Fruit fly (Drosophila melanogaster) whole organism, embryonic: ENCODE measurements around the gene Trxr1.

ENCODE experiments used
- BEAF-32 ChIP-seq: fragments of 200-800 bp; sonication (Bioruptor generic); optimal IDR thresholded peaks from 3 replicates; lab custom pipeline; 2017; ENCODE audit warnings: missing biosample characterization, missing genetic modification characterization, mild to moderate bottlenecking, moderate library complexity, missing genetic modification reagents
- Bgb ChIP-seq: fragments of 200-800 bp; sonication (Bioruptor generic); IDR thresholded peaks from 2 replicates; pipeline ENCODE4 v1.3.6; 2022; ENCODE audit warnings: missing biosample characterization, missing genetic modification characterization; ENCODE audit not compliant: partially characterized antibody
- BtbVII ChIP-seq: fragments of 200-800 bp; sonication (Bioruptor generic); optimal IDR thresholded peaks from 3 replicates; lab custom pipeline; 2017; ENCODE audit warnings: missing biosample characterization, mild to moderate bottlenecking, missing genetic modification characterization
- CG10959 ChIP-seq: fragments of 200-800 bp; sonication (Bioruptor generic); IDR thresholded peaks from 2 replicates; pipeline ENCODE4 v1.3.6; 2022; ENCODE audit warnings: missing biosample characterization, missing genetic modification characterization
- CG12391 ChIP-seq: fragments of 200-800 bp; sonication (Bioruptor generic); optimal IDR thresholded peaks from 3 replicates; lab custom pipeline; 2018; ENCODE audit warnings: missing biosample characterization, mild to moderate bottlenecking, missing genetic modification characterization, moderate library complexity
- CG13123 ChIP-seq: fragments of 200-800 bp; sonication (Bioruptor generic); optimal IDR thresholded peaks from 2 replicates; lab custom pipeline; 2016; ENCODE audit warnings: missing biosample characterization, missing genetic modification characterization
- CG14050 ChIP-seq: fragments of 200-800 bp; sonication (Bioruptor generic); IDR thresholded peaks from 3 replicates; pipeline ENCODE4 v1.3.6; 2022; ENCODE audit warnings: missing biosample characterization, missing genetic modification characterization
- CG15514 ChIP-seq: fragments of 200-800 bp; sonication (Bioruptor generic); optimal IDR thresholded peaks from 3 replicates; lab custom pipeline; 2017; ENCODE audit warnings: missing biosample characterization, missing genetic modification characterization, mild to moderate bottlenecking, moderate library complexity, missing genetic modification reagents
- CG1603 ChIP-seq: fragments of 200-800 bp; sonication (Bioruptor generic); optimal IDR thresholded peaks from 2 replicates; lab custom pipeline; 2019; ENCODE audit warnings: missing biosample characterization, mild to moderate bottlenecking, missing genetic modification characterization, moderate library complexity
- CG16813 ChIP-seq: fragments of 200-800 bp; sonication (Bioruptor generic); IDR thresholded peaks from 3 replicates; pipeline ENCODE4 v1.3.6; 2022; ENCODE audit warnings: missing biosample characterization, missing genetic modification characterization; ENCODE audit not compliant: partially characterized antibody
- CG18619 ChIP-seq: fragments of 200-800 bp; sonication (Bioruptor generic); optimal IDR thresholded peaks from 3 replicates; lab custom pipeline; 2017; ENCODE audit warnings: missing biosample characterization, mild to moderate bottlenecking, missing genetic modification characterization
- CG34224 ChIP-seq: fragments of 200-800 bp; sonication (Bioruptor generic); IDR thresholded peaks from 3 replicates; pipeline ENCODE4 v1.3.6; 2022; ENCODE audit warnings: missing biosample characterization, missing genetic modification characterization; ENCODE audit not compliant: partially characterized antibody
- CG4404 ChIP-seq: fragments of 200-800 bp; sonication (Bioruptor generic); IDR thresholded peaks from 2 replicates; pipeline ENCODE4 v1.3.6; 2022; ENCODE audit warnings: missing biosample characterization, missing genetic modification characterization
- CG5953 ChIP-seq: fragments of 200-800 bp; sonication (Bioruptor generic); IDR thresholded peaks from 2 replicates; pipeline ENCODE4 v1.3.6; 2022; ENCODE audit warnings: missing biosample characterization, missing genetic modification characterization
- CG6254 ChIP-seq: fragments of 200-800 bp; sonication (Bioruptor generic); optimal IDR thresholded peaks from 3 replicates; lab custom pipeline; 2017; ENCODE audit warnings: mild to moderate bottlenecking, missing biosample characterization, missing genetic modification reagents, missing genetic modification characterization
- CG8478 ChIP-seq: fragments of >200 bp; optimal IDR thresholded peaks from 2 replicates; lab custom pipeline; 2018
- CHES-1-like ChIP-seq: fragments of 200-800 bp; sonication (Bioruptor generic); optimal IDR thresholded peaks from 2 replicates; lab custom pipeline; 2016; ENCODE audit warnings: missing biosample characterization, missing genetic modification characterization
- Deaf1 ChIP-seq: fragments of 200-800 bp; optimal IDR thresholded peaks from 3 replicates; lab custom pipeline; 2019; ENCODE audit warnings: missing biosample characterization, mild to moderate bottlenecking, missing genetic modification characterization, moderate library complexity
- Dp ChIP-seq: fragments of 200-800 bp; sonication (Bioruptor generic); optimal IDR thresholded peaks from 2 replicates; lab custom pipeline; 2018; ENCODE audit warnings: missing biosample characterization, mild to moderate bottlenecking, missing genetic modification characterization, moderate library complexity
- E2f2 ChIP-seq: fragments of 200-800 bp; sonication (Bioruptor generic); IDR thresholded peaks from 2 replicates; pipeline ENCODE4 v1.3.6; 2022; ENCODE audit warnings: missing biosample characterization, missing genetic modification characterization
- Ets97D ChIP-seq: fragments of 200-800 bp; sonication (Bioruptor generic); optimal IDR thresholded peaks from 3 replicates; lab custom pipeline; 2016; ENCODE audit warnings: missing biosample characterization, missing genetic modification characterization
- Fer1 ChIP-seq: fragments of 200-800 bp; sonication (Bioruptor generic); optimal IDR thresholded peaks from 2 replicates; lab custom pipeline; 2017; ENCODE audit warnings: missing biosample characterization, mild to moderate bottlenecking, missing genetic modification characterization
- HHEX ChIP-seq: fragments of 200-800 bp; sonication (Bioruptor generic); optimal IDR thresholded peaks from 3 replicates; lab custom pipeline; 2017; ENCODE audit warnings: missing biosample characterization, mild to moderate bottlenecking, missing genetic modification characterization, missing genetic modification reagents
- HLH4C ChIP-seq: fragments of 200-800 bp; sonication (Bioruptor generic); IDR thresholded peaks from 3 replicates; pipeline ENCODE4 v1.3.6; 2022; ENCODE audit warnings: missing biosample characterization, missing genetic modification characterization; ENCODE audit not compliant: partially characterized antibody
- HmgZ ChIP-seq: fragments of 200-800 bp; sonication (Bioruptor generic); optimal IDR thresholded peaks from 2 replicates; lab custom pipeline; 2018; ENCODE audit warnings: missing biosample characterization, mild to moderate bottlenecking, missing genetic modification characterization
- Hsf ChIP-seq: fragments of 200-800 bp; sonication (Bioruptor generic); optimal IDR thresholded peaks from 3 replicates; lab custom pipeline; 2016; ENCODE audit warnings: missing biosample characterization, missing genetic modification characterization
- Med ChIP-seq: fragments of 200-800 bp; sonication (Bioruptor generic); peaks from one replicate; lab custom pipeline; 2016; ENCODE audit warnings: missing biosample characterization, missing genetic modification characterization, mild to moderate bottlenecking, inconsistent platforms, moderate library complexity
- NC2α ChIP-seq: fragments of 200-800 bp; sonication (Bioruptor generic); optimal IDR thresholded peaks from 2 replicates; lab custom pipeline; 2016; ENCODE audit warnings: missing biosample characterization, missing genetic modification characterization
- Pdp1 ChIP-seq, 2 experiments: fragments of 200-800 bp; sonication (Bioruptor generic); optimal IDR thresholded peaks; 3 replicates each; lab custom pipeline; 2016; ENCODE audit warnings: missing biosample characterization in 2 of 2, missing genetic modification characterization in 2 of 2, mild to moderate bottlenecking in 1 of 2, moderate library complexity in 1 of 2
- Sry-δ ChIP-seq: fragments of 200-800 bp; sonication (Bioruptor generic); optimal IDR thresholded peaks from 2 replicates; lab custom pipeline; 2016; ENCODE audit warnings: missing biosample characterization, missing genetic modification characterization
- az2 ChIP-seq: fragments of 200-800 bp; sonication (Bioruptor generic); optimal IDR thresholded peaks from 3 replicates; lab custom pipeline; 2016; ENCODE audit warnings: missing biosample characterization, missing genetic modification characterization
- cwo ChIP-seq: fragments of 200-800 bp; sonication (Bioruptor generic); optimal IDR thresholded peaks from 3 replicates; lab custom pipeline; 2017; ENCODE audit warnings: missing biosample characterization, missing genetic modification characterization, mild to moderate bottlenecking, moderate library complexity, missing genetic modification reagents
- dpn ChIP-seq, 2 experiments: fragments of 200-800 bp; sonication (Bioruptor generic); optimal IDR thresholded peaks; 3 replicates each; lab custom pipeline; 2016; ENCODE audit warnings: missing biosample characterization in 2 of 2, missing genetic modification characterization in 2 of 2
- gcm ChIP-seq: fragments of 200-800 bp; sonication (Bioruptor generic); optimal IDR thresholded peaks from 2 replicates; lab custom pipeline; 2019; ENCODE audit warnings: missing biosample characterization, mild to moderate bottlenecking, missing genetic modification characterization, moderate library complexity
- gfzf ChIP-seq: fragments of 200-800 bp; sonication (Bioruptor generic); optimal IDR thresholded peaks from 2 replicates; lab custom pipeline; 2016; ENCODE audit warnings: missing biosample characterization, mild to moderate bottlenecking, missing genetic modification characterization, moderate library complexity
- insv ChIP-seq, 2 experiments: fragments of 200-800 bp; sonication (Bioruptor generic); optimal IDR thresholded peaks; 3 replicates each; lab custom pipeline; 2016 to 2018; ENCODE audit warnings: missing biosample characterization in 2 of 2, missing genetic modification characterization in 2 of 2
- knrl ChIP-seq: fragments of 200-800 bp; sonication (Bioruptor generic); IDR thresholded peaks from 3 replicates; pipeline ENCODE4 v1.3.6; 2022; ENCODE audit warnings: missing biosample characterization, missing genetic modification characterization; ENCODE audit not compliant: partially characterized antibody
- lmd ChIP-seq: fragments of 200-800 bp; sonication (Bioruptor generic); IDR thresholded peaks from 2 replicates; pipeline ENCODE4 v1.3.6; 2022; ENCODE audit warnings: missing biosample characterization, missing genetic modification characterization
- mld ChIP-seq: fragments of 200-800 bp; sonication (Bioruptor generic); IDR thresholded peaks from 3 replicates; pipeline ENCODE4 v1.3.6; 2022; ENCODE audit warnings: missing biosample characterization, missing genetic modification characterization; ENCODE audit not compliant: partially characterized antibody
- org-1 ChIP-seq: fragments of 200-800 bp; sonication (Bioruptor generic); optimal IDR thresholded peaks from 2 replicates; lab custom pipeline; 2017; ENCODE audit warnings: missing biosample characterization, missing genetic modification characterization
- rib ChIP-seq: fragments of 200-800 bp; sonication (Bioruptor generic); IDR thresholded peaks from 2 replicates; pipeline ENCODE4 v1.3.6; 2022; ENCODE audit warnings: missing biosample characterization, missing genetic modification characterization
- stwl ChIP-seq: fragments of 200-800 bp; sonication (Bioruptor generic); optimal IDR thresholded peaks from 3 replicates; lab custom pipeline; 2018; ENCODE audit warnings: missing biosample characterization, mild to moderate bottlenecking, missing genetic modification characterization, moderate library complexity
- tna ChIP-seq: fragments of 200-800 bp; sonication (Bioruptor generic); IDR thresholded peaks from 2 replicates; pipeline ENCODE4 v1.3.6; 2022; ENCODE audit warnings: missing biosample characterization, missing genetic modification characterization; ENCODE audit not compliant: partially characterized antibody
- unc-4 ChIP-seq: fragments of 200-800 bp; sonication (Bioruptor generic); IDR thresholded peaks from 2 replicates; pipeline ENCODE4 v1.3.6; 2022; ENCODE audit warnings: missing biosample characterization, missing genetic modification characterization; ENCODE audit not compliant: partially characterized antibody
- vnd ChIP-seq: fragments of 200-800 bp; sonication (Bioruptor generic); IDR thresholded peaks from 3 replicates; pipeline ENCODE4 v1.3.6; 2022; ENCODE audit warnings: missing biosample characterization, missing genetic modification characterization; ENCODE audit not compliant: partially characterized antibody

Gene Trxr1

DNA sequence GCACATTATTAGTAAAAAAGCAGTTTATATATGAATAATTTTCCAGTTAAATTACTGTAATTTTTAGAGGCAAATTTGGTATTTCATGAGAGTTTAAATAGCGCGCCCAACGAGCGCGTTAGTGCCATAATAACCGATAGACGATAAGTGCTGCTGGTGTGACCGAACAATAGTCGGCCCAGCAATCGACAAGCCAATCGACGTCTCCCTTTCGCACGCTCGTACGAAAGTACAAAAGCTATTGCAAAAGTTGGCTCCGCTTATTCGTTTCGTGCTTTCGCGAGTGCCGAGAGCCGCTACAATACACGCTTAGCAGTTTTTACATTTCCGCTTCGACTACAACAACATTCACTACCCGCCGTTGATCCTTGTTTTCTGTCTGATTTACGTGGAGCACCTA is at the start of gene Trxr1 (continued):
- TF ChIP-seq knrl (GFP tag; lab: Robert Waterston, UW): peak; percentile 57; the same call in 2 of the 3 replicates
- TF ChIP-seq Med (GFP tag; lab: Kevin White, UChicago): peak; percentile 77
- TF ChIP-seq insv (GFP tag; optimal IDR thresholded peaks at IDR 0.05; lab: Kevin White, UChicago): peak in 1 of 2 experiments; percentile 29
- peak; percentile 67 for TF ChIP-seq HmgZ (tag; lab: Kevin White, UChicago)
- TF ChIP-seq Sry-δ (GFP tag; lab: Kevin White, UChicago): peak; percentile 66
- no peak for TF ChIP-seq CHES-1-like (GFP tag; lab: Kevin White, UChicago)
- peak; percentile 53; the same call in 1 of the 2 replicates for TF ChIP-seq rib
- TF ChIP-seq vnd (GFP tag; lab: Robert Waterston, UW): peak; percentile 57
- TF ChIP-seq Hsf (GFP tag; lab: Kevin White, UChicago): no peak
- TF ChIP-seq CG13123 (GFP tag; lab: Kevin White, UChicago): no peak
- peak; percentile 58 for TF ChIP-seq BEAF-32 (GFP tag; lab: Kevin White, UChicago)
- TF ChIP-seq az2 (GFP tag; lab: Kevin White, UChicago): no peak
- peak; percentile 76 for TF ChIP-seq tna (GFP tag; lab: Robert Waterston, UW)
- no peak for TF ChIP-seq CG18619 (GFP tag; lab: Kevin White, UChicago)
- no peak for TF ChIP-seq CG14050 (GFP tag; lab: Robert Waterston, UW)
- peak; percentile 62 for TF ChIP-seq CG16813 (GFP tag; lab: Robert Waterston, UW)
- TF ChIP-seq CG34224 (GFP tag; lab: Robert Waterston, UW): peak; percentile 61; the same call in 2 of the 3 replicates
- TF ChIP-seq CG8478: no peak
- peak; percentile 43 for TF ChIP-seq CG1603 (tag; lab: Kevin White, UChicago)
- TF ChIP-seq gcm (GFP tag; lab: Kevin White, UChicago): no peak
- TF ChIP-seq E2f2 (GFP tag; lab: Robert Waterston, UW): peak; percentile 93
- peak; percentile 89 for TF ChIP-seq Dp (GFP tag; lab: Kevin White, UChicago)
- peak; percentile 77 for TF ChIP-seq HLH4C (GFP tag; lab: Robert Waterston, UW)
- TF ChIP-seq org-1 (GFP tag; lab: Kevin White, UChicago): no peak
- peak; percentile 73; the same call in 1 of the 3 replicates for TF ChIP-seq mld
- TF ChIP-seq Bgb (GFP tag; lab: Robert Waterston, UW): peak; percentile 81
- peak; percentile 28 for TF ChIP-seq Fer1 (GFP tag; lab: Kevin White, UChicago)
- no peak for TF ChIP-seq CG5953 (GFP tag; lab: Robert Waterston, UW)
- no peak for TF ChIP-seq CG6254
- TF ChIP-seq HHEX (GFP tag; lab: Kevin White, UChicago): no peak
- no peak for TF ChIP-seq BtbVII (GFP tag; lab: Kevin White, UChicago)
- TF ChIP-seq gfzf (GFP tag; lab: Kevin White, UChicago): peak; percentile 79
- peak; percentile 54 for TF ChIP-seq unc-4 (GFP tag; lab: Robert Waterston, UW)
- no peak for TF ChIP-seq CG12391 (tag; lab: Kevin White, UChicago)
- no peak for TF ChIP-seq CG4404 (GFP tag; lab: Robert Waterston, UW)
- peak; percentile 40 for TF ChIP-seq Ets97D (GFP tag; lab: Kevin White, UChicago)
- peak in 1 of 2 experiments; percentile 70 for TF ChIP-seq Pdp1 (GFP tag; optimal IDR thresholded peaks at IDR 0.05; lab: Kevin White, UChicago)
- TF ChIP-seq NC2α: no peak
- TF ChIP-seq CG15514 (GFP tag; lab: Kevin White, UChicago): peak; percentile 81
- no peak for TF ChIP-seq cwo (GFP tag; lab: Kevin White, UChicago)
- TF ChIP-seq dpn (GFP tag; optimal IDR thresholded peaks at IDR 0.05; lab: Kevin White, UChicago): no peak
- no peak for TF ChIP-seq CG10959 (GFP tag; lab: Robert Waterston, UW)
- TF ChIP-seq Deaf1: peak; percentile 66
- TF ChIP-seq lmd (GFP tag; lab: Robert Waterston, UW): no peak
- TF ChIP-seq stwl (tag; lab: Kevin White, UChicago): peak; percentile 20
